Worm (Caenorhabditis elegans) whole organism, L4 larva: ENCODE data around the gene R10E11.5.

Experiments used
- mep-1 ChIP-seq: fragments of 150-350 bp; sonication (generic microtip); optimal IDR thresholded peaks from 3 replicates; lab custom pipeline; 2014; ENCODE audit warnings: missing biosample characterization, missing genetic modification characterization
- nhr-11 ChIP-seq: fragments of 150-350 bp; optimal IDR thresholded peaks from 2 replicates; lab custom pipeline; 2014; ENCODE audit warnings: missing biosample characterization, missing genetic modification characterization

- no peak for TF ChIP-seq mep-1 (tag; lab: Kevin White, UChicago)
- TF ChIP-seq nhr-11 (tag; lab: Kevin White, UChicago) = no peak
Observed at ce11 chrIII:9751074-9751473, 38.4 kb downstream of the R10E11.5 start, which contains the start of gene T05G5.5.
